Fruit fly (Drosophila melanogaster): Measurements from ENCODE around the gene Cph.

The Cph gene

DNA sequence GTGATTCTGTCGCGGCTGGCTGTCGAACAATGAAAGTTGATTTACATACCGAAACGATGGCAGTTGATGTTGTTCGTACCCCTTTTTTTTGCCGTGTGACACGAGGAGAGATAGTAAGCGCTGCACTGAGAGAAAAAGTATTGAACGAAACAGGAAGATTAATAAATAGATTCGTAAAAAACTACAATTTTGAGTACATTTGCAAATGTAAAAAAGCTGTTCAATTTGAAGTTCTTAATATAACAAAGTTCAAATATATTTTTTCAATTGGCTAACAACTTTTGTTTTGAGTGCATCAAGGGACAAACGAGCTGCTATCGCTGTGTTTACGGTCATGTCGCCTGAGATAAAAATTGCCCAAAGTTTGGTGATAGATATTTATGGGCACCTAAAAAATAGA lies 15.5 kb upstream of the Cph start (continued):
- TF ChIP-seq CG4730 (GFP tag; IDR thresholded peaks at IDR 0.05) (no peak), nerfin-2 (GFP tag; IDR thresholded peaks at IDR 0.05; ENCODE audit: partially characterized antibody) (no peak), CG10565 (GFP tag; optimal IDR thresholded peaks at IDR 0.05) (no peak), Hmr (GFP tag; optimal IDR thresholded peaks at IDR 0.05) (no peak), CG11504 (tag; optimal IDR thresholded peaks at IDR 0.05) (peak; percentile 30), hth (optimal IDR thresholded peaks at IDR 0.05) (no peak), nau (GFP tag; optimal IDR thresholded peaks at IDR 0.05) (no peak), CG2875 (GFP tag; optimal IDR thresholded peaks at IDR 0.05) (no peak), mam (GFP tag; optimal IDR thresholded peaks at IDR 0.05) (no peak), CG12942 (GFP tag; optimal IDR thresholded peaks at IDR 0.05) (no peak), Kr (GFP tag; optimal IDR thresholded peaks at IDR 0.05) (no peak), CG4328 (GFP tag; optimal IDR thresholded peaks at IDR 0.05) (no peak), CG6765 (GFP tag; optimal IDR thresholded peaks at IDR 0.05) (no peak), MESR4 (GFP tag; optimal IDR thresholded peaks at IDR 0.05) (no peak), otp (GFP tag; IDR thresholded peaks at IDR 0.05) (no peak), ab (GFP tag; optimal IDR thresholded peaks at IDR 0.05) (no peak), seq (GFP tag; IDR thresholded peaks at IDR 0.05) (no peak), CG16815 (GFP tag; optimal IDR thresholded peaks at IDR 0.05) (no peak), CG18619 (GFP tag; optimal IDR thresholded peaks at IDR 0.05) (no peak), Dll (GFP tag; IDR thresholded peaks at IDR 0.05; ENCODE audit: partially characterized antibody) (no peak), pum (GFP tag; optimal IDR thresholded peaks at IDR 0.05) (no peak), tna (GFP tag; IDR thresholded peaks at IDR 0.05; ENCODE audit: partially characterized antibody) (no peak), gem (tag; optimal IDR thresholded peaks at IDR 0.05) (peak; percentile 50), CG42726 (GFP tag; IDR thresholded peaks at IDR 0.05; ENCODE audit: partially characterized antibody) (no peak), HmgZ (tag; optimal IDR thresholded peaks at IDR 0.05) (no peak), CG1603 (tag; optimal IDR thresholded peaks at IDR 0.05) (peak; percentile 23), Nf-YB (GFP tag; optimal IDR thresholded peaks at IDR 0.05) (no peak), Blimp-1 (GFP tag; optimal IDR thresholded peaks at IDR 0.05) (peak; percentile 19), CG11723 (GFP tag; optimal IDR thresholded peaks at IDR 0.05) (no peak), jigr1 (GFP tag; IDR thresholded peaks at IDR 0.05) (no peak), CG33557 (GFP tag; optimal IDR thresholded peaks at IDR 0.05) (peak; percentile 28), CG1529 (GFP tag; optimal IDR thresholded peaks at IDR 0.05) (no peak), Asciz (GFP tag; optimal IDR thresholded peaks at IDR 0.05) (no peak), Nf-YA (GFP tag; IDR thresholded peaks at IDR 0.05) (no peak), Abd-B (GFP tag; optimal IDR thresholded peaks at IDR 0.05) (no peak), CG14050 (GFP tag; IDR thresholded peaks at IDR 0.05) (no peak), CG8281 (tag; optimal IDR thresholded peaks at IDR 0.05) (no peak), CG4360 (GFP tag; IDR thresholded peaks at IDR 0.05) (no peak), sd (tag; optimal IDR thresholded peaks at IDR 0.05) (no peak), Doc3 (GFP tag; IDR thresholded peaks at IDR 0.05; ENCODE audit: partially characterized antibody) (no peak), dmrt99B (tag; optimal IDR thresholded peaks at IDR 0.05) (peak; percentile 18), fd3F (GFP tag; optimal IDR thresholded peaks at IDR 0.05) (no peak), NK7.1 (GFP tag; optimal IDR thresholded peaks at IDR 0.05) (no peak), CG6254 (GFP tag; optimal IDR thresholded peaks at IDR 0.05) (no peak), h (optimal IDR thresholded peaks at IDR 0.05) (no peak), CG1647 (GFP tag; optimal IDR thresholded peaks at IDR 0.05) (no peak), Hsf (GFP tag; optimal IDR thresholded peaks at IDR 0.05) (peak; percentile 2), nom (GFP tag; optimal IDR thresholded peaks at IDR 0.05) (no peak), Vsx1 (GFP tag; optimal IDR thresholded peaks at IDR 0.05) (no peak), Scr (GFP tag; IDR thresholded peaks at IDR 0.05; ENCODE audit: partially characterized antibody) (no peak), unpg (GFP tag; optimal IDR thresholded peaks at IDR 0.05) (peak; percentile 11)
